Fruit fly (Drosophila melanogaster): Measurements from ENCODE around the gene Atf3.

dm6 chrX:1248735-1249134 lies 26.3 kb downstream of the Atf3 start:
- TF ChIP-seq pan (optimal IDR thresholded peaks at IDR 0.05): no peak
- no peak for TF ChIP-seq tai (GFP tag; optimal IDR thresholded peaks at IDR 0.05)
- TF ChIP-seq CG9705 (GFP tag; optimal IDR thresholded peaks at IDR 0.05): peak; percentile 3
- no peak for TF ChIP-seq lola (GFP tag; optimal IDR thresholded peaks at IDR 0.05)
- no peak for TF ChIP-seq Dif (GFP tag; optimal IDR thresholded peaks at IDR 0.05; ENCODE audit: partially characterized antibody)
